Fruit fly (Drosophila melanogaster) whole organism, embryonic: ENCODE results near the gene CG34116.

Experiments
- Bteb2 ChIP-seq: fragments of 200-800 bp; sonication (Bioruptor generic); optimal IDR thresholded peaks from 2 replicates; lab custom pipeline; 2016; ENCODE audit warnings: missing biosample characterization, missing genetic modification characterization
- CG10147 ChIP-seq: fragments of 200-800 bp; sonication (Bioruptor generic); optimal IDR thresholded peaks from 2 replicates; lab custom pipeline; 2019; ENCODE audit warnings: missing biosample characterization, mild to moderate bottlenecking, missing genetic modification characterization, moderate library complexity
- CG11398 ChIP-seq: fragments of 200-800 bp; sonication (Bioruptor generic); optimal IDR thresholded peaks from 2 replicates; lab custom pipeline; 2016; ENCODE audit warnings: missing biosample characterization, missing genetic modification characterization
- CG12391 ChIP-seq: fragments of 200-800 bp; sonication (Bioruptor generic); optimal IDR thresholded peaks from 3 replicates; lab custom pipeline; 2018; ENCODE audit warnings: missing biosample characterization, mild to moderate bottlenecking, missing genetic modification characterization, moderate library complexity
- CG12744 ChIP-seq: fragments of 200-800 bp; sonication (Bioruptor generic); optimal IDR thresholded peaks from 2 replicates; lab custom pipeline; 2016; ENCODE audit warnings: missing biosample characterization, missing genetic modification characterization
- CG13287 ChIP-seq: fragments of 200-800 bp; sonication (Bioruptor generic); IDR thresholded peaks from 2 replicates; pipeline ENCODE4 v1.3.6; 2022; ENCODE audit warnings: missing biosample characterization, missing genetic modification characterization; ENCODE audit not compliant: partially characterized antibody
- CG13424 ChIP-seq: fragments of 200-800 bp; sonication (Bioruptor generic); optimal IDR thresholded peaks from 2 replicates; lab custom pipeline; 2019; ENCODE audit warnings: missing biosample characterization, mild to moderate bottlenecking, missing genetic modification characterization, moderate library complexity
- CG13894 ChIP-seq: fragments of 200-800 bp; sonication (Bioruptor generic); optimal IDR thresholded peaks from 3 replicates; lab custom pipeline; 2018; ENCODE audit warnings: missing biosample characterization, mild to moderate bottlenecking, missing genetic modification characterization, moderate library complexity
- CG14667 ChIP-seq: fragments of 200-800 bp; sonication (Bioruptor generic); IDR thresholded peaks from 2 replicates; pipeline ENCODE4 v1.3.6; 2022; ENCODE audit warnings: missing biosample characterization, missing genetic modification characterization
- CG15011 ChIP-seq: fragments of 200-800 bp; sonication (Bioruptor generic); optimal IDR thresholded peaks from 3 replicates; lab custom pipeline; 2018; ENCODE audit warnings: missing biosample characterization, mild to moderate bottlenecking, missing genetic modification characterization
- CG1529 ChIP-seq: fragments of 200-800 bp; sonication (Bioruptor generic); optimal IDR thresholded peaks from 3 replicates; lab custom pipeline; 2018; ENCODE audit warnings: missing biosample characterization, missing genetic modification characterization
- CG1603 ChIP-seq: fragments of 200-800 bp; sonication (Bioruptor generic); optimal IDR thresholded peaks from 2 replicates; lab custom pipeline; 2019; ENCODE audit warnings: missing biosample characterization, mild to moderate bottlenecking, missing genetic modification characterization, moderate library complexity
- CG17829 ChIP-seq: fragments of 200-800 bp; optimal IDR thresholded peaks from 2 replicates; lab custom pipeline; 2019; ENCODE audit warnings: missing biosample characterization, mild to moderate bottlenecking, missing genetic modification characterization, moderate library complexity
- CG2116 ChIP-seq: fragments of 200-800 bp; sonication (Bioruptor generic); optimal IDR thresholded peaks from 3 replicates; lab custom pipeline; 2018; ENCODE audit warnings: missing biosample characterization, mild to moderate bottlenecking, missing genetic modification characterization
- CG2129 ChIP-seq: fragments of 200-800 bp; sonication (Bioruptor generic); IDR thresholded peaks from 2 replicates; pipeline ENCODE4 v1.3.6; 2022; ENCODE audit warnings: missing biosample characterization, missing genetic modification characterization; ENCODE audit not compliant: partially characterized antibody
- CG30403 ChIP-seq: fragments of 200-800 bp; sonication (Bioruptor generic); optimal IDR thresholded peaks from 3 replicates; lab custom pipeline; 2016; ENCODE audit warnings: missing biosample characterization, missing genetic modification characterization
- CG31365 ChIP-seq: fragments of 200-800 bp; sonication (Bioruptor generic); optimal IDR thresholded peaks from 2 replicates; lab custom pipeline; 2018; ENCODE audit warnings: missing biosample characterization, mild to moderate bottlenecking, missing genetic modification characterization
- CG5953 ChIP-seq: fragments of 200-800 bp; sonication (Bioruptor generic); IDR thresholded peaks from 2 replicates; pipeline ENCODE4 v1.3.6; 2022; ENCODE audit warnings: missing biosample characterization, missing genetic modification characterization
- CG6272 ChIP-seq: fragments of 200-800 bp; sonication (Bioruptor generic); IDR thresholded peaks from 2 replicates; pipeline ENCODE4 v1.3.6; 2022; ENCODE audit warnings: missing biosample characterization, missing genetic modification characterization
- CG7786 ChIP-seq: fragments of 200-800 bp; sonication (Bioruptor generic); optimal IDR thresholded peaks from 2 replicates; lab custom pipeline; 2016; ENCODE audit warnings: missing biosample characterization, missing genetic modification characterization
- CG8089 ChIP-seq: fragments of 200-800 bp; sonication (Bioruptor generic); optimal IDR thresholded peaks from 3 replicates; lab custom pipeline; 2016; ENCODE audit warnings: missing biosample characterization, missing genetic modification characterization
- CG8765 ChIP-seq: fragments of 200-800 bp; sonication (Bioruptor generic); IDR thresholded peaks from 2 replicates; pipeline ENCODE4 v1.3.6; 2022; ENCODE audit warnings: missing biosample characterization, missing genetic modification characterization
- CG9215 ChIP-seq: fragments of 200-800 bp; sonication (Bioruptor generic); IDR thresholded peaks from 2 replicates; pipeline ENCODE4 v1.3.6; 2022; ENCODE audit warnings: missing biosample characterization, missing genetic modification characterization
- CG9437 ChIP-seq: fragments of 200-800 bp; sonication (Bioruptor generic); optimal IDR thresholded peaks from 2 replicates; lab custom pipeline; 2018; ENCODE audit warnings: missing biosample characterization, mild to moderate bottlenecking, missing genetic modification characterization
- CkIIα-i1 ChIP-seq: fragments of 200-800 bp; sonication (Bioruptor generic); IDR thresholded peaks from 2 replicates; pipeline ENCODE4 v1.3.6; 2022; ENCODE audit warnings: missing biosample characterization, missing genetic modification characterization
- D19A ChIP-seq: fragments of 200-800 bp; optimal IDR thresholded peaks from 3 replicates; lab custom pipeline; 2019; ENCODE audit warnings: missing biosample characterization, mild to moderate bottlenecking, missing genetic modification characterization, moderate library complexity
- Doc2 ChIP-seq: fragments of 200-800 bp; sonication (Bioruptor generic); IDR thresholded peaks from 2 replicates; pipeline ENCODE4 v1.3.6; 2022; ENCODE audit warnings: missing biosample characterization, missing genetic modification characterization
- Doc3 ChIP-seq: fragments of 200-800 bp; sonication (Bioruptor generic); IDR thresholded peaks from 3 replicates; pipeline ENCODE4 v1.3.6; 2022; ENCODE audit warnings: missing biosample characterization, missing genetic modification characterization; ENCODE audit not compliant: partially characterized antibody
- ERR ChIP-seq: fragments of 200-800 bp; sonication (Bioruptor generic); optimal IDR thresholded peaks from 2 replicates; lab custom pipeline; 2016; ENCODE audit warnings: missing biosample characterization, missing genetic modification characterization
- HLH3B ChIP-seq: fragments of 200-800 bp; sonication (Bioruptor generic); IDR thresholded peaks from 2 replicates; pipeline ENCODE4 v1.3.6; 2022; ENCODE audit warnings: missing biosample characterization, missing genetic modification characterization
- Hmx ChIP-seq: fragments of 200-800 bp; sonication (Bioruptor generic); optimal IDR thresholded peaks from 2 replicates; lab custom pipeline; 2016; ENCODE audit warnings: missing biosample characterization, missing genetic modification characterization
- Meics ChIP-seq: fragments of 200-800 bp; sonication (Bioruptor generic); optimal IDR thresholded peaks from 2 replicates; lab custom pipeline; 2017; ENCODE audit warnings: missing biosample characterization, mild to moderate bottlenecking, missing genetic modification characterization
- NC2β ChIP-seq: fragments of 200-800 bp; sonication (Bioruptor generic); optimal IDR thresholded peaks from 2 replicates; lab custom pipeline; 2016; ENCODE audit warnings: missing biosample characterization, missing genetic modification characterization
- Oli ChIP-seq: fragments of 200-800 bp; sonication (Bioruptor generic); optimal IDR thresholded peaks from 2 replicates; lab custom pipeline; 2018; ENCODE audit warnings: missing biosample characterization, mild to moderate bottlenecking, missing genetic modification characterization, moderate library complexity
- Scr ChIP-seq: fragments of 200-800 bp; sonication (Bioruptor generic); IDR thresholded peaks from 2 replicates; pipeline ENCODE4 v1.3.6; 2022; ENCODE audit warnings: missing biosample characterization, missing genetic modification characterization; ENCODE audit not compliant: partially characterized antibody
- bcd ChIP-seq: fragments of 200-800 bp; sonication (Bioruptor generic); optimal IDR thresholded peaks from 2 replicates; lab custom pipeline; 2017; ENCODE audit warnings: missing biosample characterization, mild to moderate bottlenecking, missing genetic modification characterization
- bigmax ChIP-seq: fragments of 200-800 bp; sonication (Bioruptor generic); optimal IDR thresholded peaks from 2 replicates; lab custom pipeline; 2018; ENCODE audit warnings: missing biosample characterization, mild to moderate bottlenecking, missing genetic modification characterization
- cas ChIP-seq: fragments of 200-800 bp; sonication (Bioruptor generic); IDR thresholded peaks from 2 replicates; pipeline ENCODE4 v1.3.6; 2022; ENCODE audit warnings: missing biosample characterization, missing genetic modification characterization
- chm ChIP-seq: fragments of 200-800 bp; sonication (Bioruptor generic); IDR thresholded peaks from 2 replicates; pipeline ENCODE4 v1.3.6; 2022; ENCODE audit warnings: missing biosample characterization, missing genetic modification characterization
- dan ChIP-seq: fragments of 200-800 bp; sonication (Bioruptor generic); IDR thresholded peaks from 2 replicates; pipeline ENCODE4 v1.3.6; 2022; ENCODE audit warnings: missing biosample characterization, missing genetic modification characterization
- en ChIP-seq: fragments of 200-800 bp; sonication (Bioruptor generic); optimal IDR thresholded peaks from 2 replicates; lab custom pipeline; 2016; ENCODE audit warnings: missing biosample characterization, missing genetic modification characterization
- gfzf ChIP-seq: fragments of 200-800 bp; sonication (Bioruptor generic); optimal IDR thresholded peaks from 2 replicates; lab custom pipeline; 2016; ENCODE audit warnings: missing biosample characterization, mild to moderate bottlenecking, missing genetic modification characterization, moderate library complexity
- hbn ChIP-seq: fragments of 200-800 bp; sonication (Bioruptor generic); IDR thresholded peaks from 2 replicates; pipeline ENCODE4 v1.3.6; 2022; ENCODE audit warnings: missing biosample characterization, missing genetic modification characterization; ENCODE audit not compliant: partially characterized antibody
- inv ChIP-seq: fragments of 200-800 bp; sonication (Bioruptor generic); IDR thresholded peaks from 2 replicates; pipeline ENCODE4 v1.3.6; 2022; ENCODE audit warnings: missing biosample characterization, missing genetic modification characterization; ENCODE audit not compliant: partially characterized antibody
- jing ChIP-seq: fragments of 200-800 bp; sonication (Bioruptor generic); optimal IDR thresholded peaks from 2 replicates; lab custom pipeline; 2018; ENCODE audit warnings: missing biosample characterization, mild to moderate bottlenecking, missing genetic modification characterization
- kni ChIP-seq: fragments of 200-800 bp; sonication (Bioruptor generic); optimal IDR thresholded peaks from 3 replicates; lab custom pipeline; 2017; ENCODE audit warnings: mild to moderate bottlenecking, missing biosample characterization, missing genetic modification reagents, missing genetic modification characterization
- lbe ChIP-seq: fragments of 200-800 bp; sonication (Bioruptor generic); optimal IDR thresholded peaks from 2 replicates; lab custom pipeline; 2016; ENCODE audit warnings: missing biosample characterization, mild to moderate bottlenecking, missing genetic modification characterization
- mld ChIP-seq: fragments of 200-800 bp; sonication (Bioruptor generic); IDR thresholded peaks from 3 replicates; pipeline ENCODE4 v1.3.6; 2022; ENCODE audit warnings: missing biosample characterization, missing genetic modification characterization; ENCODE audit not compliant: partially characterized antibody
- nerfin-2 ChIP-seq: fragments of 200-800 bp; sonication (Bioruptor generic); IDR thresholded peaks from 2 replicates; pipeline ENCODE4 v1.3.6; 2022; ENCODE audit warnings: missing biosample characterization, missing genetic modification characterization; ENCODE audit not compliant: partially characterized antibody
- vnd ChIP-seq: fragments of 200-800 bp; sonication (Bioruptor generic); IDR thresholded peaks from 3 replicates; pipeline ENCODE4 v1.3.6; 2022; ENCODE audit warnings: missing biosample characterization, missing genetic modification characterization; ENCODE audit not compliant: partially characterized antibody
- yki ChIP-seq: fragments of >200 bp; optimal IDR thresholded peaks from 3 replicates; lab custom pipeline; 2018

The CG34116 gene

DNA sequence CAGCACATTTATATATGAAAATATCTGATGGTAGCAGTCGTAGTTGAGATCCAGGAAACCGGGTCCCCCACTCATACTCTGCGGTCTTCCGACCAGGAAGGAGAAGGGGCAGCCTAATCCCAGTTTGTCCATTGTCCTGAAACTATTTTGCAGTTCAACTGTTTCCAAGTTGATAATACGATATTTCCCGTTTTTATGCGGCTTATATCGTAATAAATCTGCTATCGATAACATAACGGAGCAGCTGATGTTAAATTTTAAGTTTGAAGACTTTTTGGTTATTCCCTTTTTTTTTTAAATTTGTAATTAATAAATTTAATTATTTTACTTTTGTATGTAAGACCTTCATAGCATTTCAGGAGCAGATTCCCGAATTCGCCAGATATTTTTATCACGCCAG lies 4.7 kb downstream of the CG34116 start, which contains the start of gene CG14102 (continued):
- TF ChIP-seq CG9215 (GFP tag; lab: Robert Waterston, UW): no peak
- no peak for TF ChIP-seq jing (GFP tag; lab: Kevin White, UChicago)
- no peak for TF ChIP-seq CkIIα-i1
- no peak for TF ChIP-seq Hmx
- no peak for TF ChIP-seq CG30403 (GFP tag; lab: Kevin White, UChicago)
- no peak for TF ChIP-seq CG11398
- no peak for TF ChIP-seq CG12391 (tag; lab: Kevin White, UChicago)
- peak; percentile 27 for TF ChIP-seq lbe
- TF ChIP-seq CG2116 (GFP tag; lab: Kevin White, UChicago): peak; percentile 51
- no peak for TF ChIP-seq ERR (GFP tag; lab: Kevin White, UChicago)
- TF ChIP-seq CG31365 (tag; lab: Kevin White, UChicago): no peak
- no peak for TF ChIP-seq CG10147 (GFP tag; lab: Kevin White, UChicago)
- peak; percentile 62 for TF ChIP-seq Doc3 (GFP tag; lab: Robert Waterston, UW)
- no peak for TF ChIP-seq CG12744 (GFP tag; lab: Kevin White, UChicago)
- TF ChIP-seq CG8765 (GFP tag; lab: Robert Waterston, UW): no peak
- 0 out of 2 replicates have a peak, but pooled peaks have one; percentile 29 for TF ChIP-seq CG2129
- TF ChIP-seq CG7786 (GFP tag; lab: Kevin White, UChicago): no peak
- no peak for TF ChIP-seq chm (GFP tag; lab: Robert Waterston, UW)
- TF ChIP-seq Scr (GFP tag; lab: Robert Waterston, UW): peak; percentile 76
- no peak for TF ChIP-seq CG13424 (tag; lab: Kevin White, UChicago)
- TF ChIP-seq CG13287 (GFP tag; lab: Robert Waterston, UW): peak; percentile 59
- peak; percentile 70 for TF ChIP-seq hbn (GFP tag; lab: Robert Waterston, UW)
- no peak for TF ChIP-seq CG1603 (tag; lab: Kevin White, UChicago)
- TF ChIP-seq CG15011 (GFP tag; lab: Kevin White, UChicago): no peak
- TF ChIP-seq HLH3B (GFP tag; lab: Robert Waterston, UW): no peak
- 0 out of 3 replicates have a peak, but pooled peaks have one; percentile 9 for TF ChIP-seq mld (GFP tag; lab: Robert Waterston, UW)
- no peak for TF ChIP-seq CG14667
- TF ChIP-seq CG5953 (GFP tag; lab: Robert Waterston, UW): no peak
- TF ChIP-seq D19A (tag; lab: Kevin White, UChicago): no peak
- no peak for TF ChIP-seq CG9437
- no peak for TF ChIP-seq NC2β (GFP tag; lab: Kevin White, UChicago)
- TF ChIP-seq nerfin-2 (GFP tag; lab: Robert Waterston, UW): no peak
- no peak for TF ChIP-seq yki (lab: Kevin White, UChicago)
- no peak for TF ChIP-seq kni (GFP tag; lab: Kevin White, UChicago)
- TF ChIP-seq CG1529 (GFP tag; lab: Kevin White, UChicago): no peak
- TF ChIP-seq CG6272 (GFP tag; lab: Robert Waterston, UW): no peak
- TF ChIP-seq cas: no peak
- no peak for TF ChIP-seq bigmax (GFP tag; lab: Kevin White, UChicago)
- TF ChIP-seq CG13894 (tag; lab: Kevin White, UChicago): no peak
- no peak for TF ChIP-seq CG8089
- TF ChIP-seq vnd (GFP tag; lab: Robert Waterston, UW): peak; percentile 35; the same call in 1 of the 3 replicates
- no peak for TF ChIP-seq en (GFP tag; lab: Kevin White, UChicago)
- TF ChIP-seq CG17829 (tag; lab: Kevin White, UChicago): no peak
- no peak for TF ChIP-seq dan (GFP tag; lab: Robert Waterston, UW)
- no peak for TF ChIP-seq Meics (GFP tag; lab: Kevin White, UChicago)
- TF ChIP-seq Oli: no peak
- TF ChIP-seq gfzf (GFP tag; lab: Kevin White, UChicago): no peak
- TF ChIP-seq bcd (GFP tag; lab: Kevin White, UChicago): no peak
- TF ChIP-seq inv: peak; percentile 44
- no peak for TF ChIP-seq Doc2 (GFP tag; lab: Robert Waterston, UW)
- no peak for TF ChIP-seq Bteb2 (GFP tag; lab: Kevin White, UChicago)
